Worm (Caenorhabditis elegans) whole organism, young adult: ENCODE measurements around the gene set-3.

ENCODE experiments used
- F49E8.2 ChIP-seq: sonication (generic microtip); optimal IDR thresholded peaks from 3 replicates; lab custom pipeline; 2017; ENCODE audit warnings: missing genetic modification characterization, mild to moderate bottlenecking, missing compliant biosample characterization, antibody characterized with exemption, moderate library complexity; ENCODE audit not compliant: insufficient read depth
- attf-3 ChIP-seq: fragments of 200-800 bp; sonication (Bioruptor generic); conservative IDR thresholded peaks from 2 replicates; pipeline ENCODE4 v1.3.6; 2022; ENCODE audit warnings: missing genetic modification reagents, missing genetic modification characterization, missing compliant biosample characterization
- ekl-4 ChIP-seq: fragments of 200-800 bp; sonication (Bioruptor generic); IDR thresholded peaks from 2 replicates; pipeline ENCODE4 v1.3.6; 2022; ENCODE audit warnings: missing genetic modification reagents, missing genetic modification characterization, missing compliant biosample characterization
- lir-1 ChIP-seq: fragments of 200-800 bp; sonication (Bioruptor generic); conservative IDR thresholded peaks from 2 replicates; pipeline ENCODE4 v1.3.6; 2022; ENCODE audit warnings: missing genetic modification reagents, missing genetic modification characterization, missing compliant biosample characterization
- nhr-90 ChIP-seq: sonication (generic microtip); optimal IDR thresholded peaks from 2 replicates; lab custom pipeline; 2016; ENCODE audit warnings: missing genotype, mild to moderate bottlenecking, missing genetic modification characterization, missing compliant biosample characterization
- snpc-4 ChIP-seq, 5 experiments: fragments of 150-350 bp in 1 of 5; sonication (generic microtip) in 4 of 5; optimal IDR thresholded peaks; 2 replicates each; lab custom pipeline; 2014 to 2018; ENCODE audit warnings: missing genetic modification characterization in 5 of 5, missing biosample characterization in 3 of 5, antibody characterized with exemption in 2 of 5, mild to moderate bottlenecking in 2 of 5, missing compliant biosample characterization in 2 of 5, missing genotype in 2 of 5, moderate library complexity in 2 of 5, missing genetic modification reagents in 1 of 5

DNA sequence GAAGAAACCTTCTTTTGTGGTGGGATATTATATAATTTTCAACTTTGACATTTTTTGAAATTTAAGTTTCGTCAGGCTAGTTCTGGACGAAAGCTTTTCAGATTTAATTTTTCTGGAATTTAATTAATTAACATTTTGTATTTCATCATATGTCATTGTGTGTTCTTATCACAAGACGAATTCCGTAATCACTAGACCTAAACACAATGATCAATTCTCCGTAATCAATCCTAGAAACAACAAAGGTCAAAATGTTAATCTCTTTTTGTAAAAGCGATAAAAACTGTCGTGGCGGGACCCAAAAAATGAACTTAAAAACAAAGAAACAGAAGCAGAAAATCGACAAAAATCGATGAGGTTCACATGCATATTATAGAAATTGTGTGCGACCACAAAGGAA, 20.4 kb upstream of the set-3 start:
- no peak for TF ChIP-seq snpc-4 (GFP tag; optimal IDR thresholded peaks at IDR 0.05; lab: Kevin White, UChicago)
- no peak for TF ChIP-seq snpc-4 (tag; optimal IDR thresholded peaks at IDR 0.05; lab: Kevin White, UChicago)
- TF ChIP-seq lir-1 (GFP tag; lab: Robert Waterston, UW) = no peak
- no peak for TF ChIP-seq F49E8.2
- no peak for TF ChIP-seq nhr-90 (tag; lab: Kevin White, UChicago)
- no peak for TF ChIP-seq ekl-4
- TF ChIP-seq attf-3 (GFP tag; lab: Robert Waterston, UW) = no peak
